Worm (Caenorhabditis elegans): ENCODE data around the gene lin-29.

DNA sequence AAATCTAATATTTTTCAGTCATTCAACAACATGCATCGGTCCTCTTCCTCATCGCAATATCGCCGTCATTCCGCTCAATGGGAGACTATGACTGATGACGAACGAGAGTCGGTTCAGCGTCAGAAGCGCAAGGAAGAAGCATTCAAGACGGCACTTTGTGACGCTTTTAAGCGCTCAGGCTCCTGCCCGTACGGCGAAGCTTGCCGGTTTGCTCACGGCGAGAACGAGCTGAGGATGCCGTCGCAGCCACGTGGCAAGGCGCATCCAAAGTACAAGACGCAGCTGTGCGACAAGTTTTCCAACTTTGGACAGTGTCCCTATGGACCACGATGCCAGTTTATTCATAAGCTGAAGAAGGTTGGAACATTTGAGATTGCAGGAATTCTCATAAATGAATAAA lies 33.9 kb upstream of the lin-29 start:
- no peak for TF ChIP-seq fkh-10 (GFP tag; optimal IDR thresholded peaks at IDR 0.05)
- no peak for TF ChIP-seq unc-62 (GFP tag; optimal IDR thresholded peaks at IDR 0.05)
- no peak for TF ChIP-seq dpl-1 (GFP tag; optimal IDR thresholded peaks at IDR 0.05)
- TF ChIP-seq ztf-11 (tag; optimal IDR thresholded peaks at IDR 0.05), result no peak
- TF ChIP-seq nhr-76 (tag; optimal IDR thresholded peaks at IDR 0.05), result no peak
- TF ChIP-seq ama-1 (optimal IDR thresholded peaks at IDR 0.05), result no peak
